Fruit fly (Drosophila melanogaster): ENCODE measurements around the gene mth.

Gene mth

DNA sequence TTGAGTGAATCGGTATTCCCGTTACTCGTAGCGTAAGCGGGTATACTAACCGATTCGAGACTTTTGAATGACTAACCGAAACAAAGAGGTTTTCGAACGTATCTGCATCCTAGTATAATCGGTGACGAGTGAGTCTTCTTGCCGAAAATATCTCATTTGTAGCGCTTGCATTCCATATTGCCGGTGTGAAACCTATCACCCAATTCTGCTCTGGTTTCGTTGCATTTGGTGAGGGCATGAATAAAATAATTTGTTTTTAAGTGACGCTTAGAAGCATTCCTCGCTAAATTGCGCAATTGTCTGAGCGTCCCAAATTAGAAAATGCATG is 26.8 kb downstream of the mth start:
- TF ChIP-seq sens (GFP tag) (peak; percentile 63), CG15073 (GFP tag; optimal IDR thresholded peaks at IDR 0.05) (no peak), CG10462 (GFP tag; optimal IDR thresholded peaks at IDR 0.05) (peak; percentile 60), crol (GFP tag; IDR thresholded peaks at IDR 0.05) (no peak), repo (GFP tag; optimal IDR thresholded peaks at IDR 0.05) (no peak), cato (GFP tag; optimal IDR thresholded peaks at IDR 0.05; ENCODE audit: borderline replicate concordance) (no peak), Myb (GFP tag; optimal IDR thresholded peaks at IDR 0.05) (peak; percentile 65), D (optimal IDR thresholded peaks at IDR 0.05) (peak; percentile 17), D (GFP tag; optimal IDR thresholded peaks at IDR 0.05) (no peak), CG2129 (GFP tag; IDR thresholded peaks at IDR 0.05; ENCODE audit: partially characterized antibody) (no peak)

DNA sequence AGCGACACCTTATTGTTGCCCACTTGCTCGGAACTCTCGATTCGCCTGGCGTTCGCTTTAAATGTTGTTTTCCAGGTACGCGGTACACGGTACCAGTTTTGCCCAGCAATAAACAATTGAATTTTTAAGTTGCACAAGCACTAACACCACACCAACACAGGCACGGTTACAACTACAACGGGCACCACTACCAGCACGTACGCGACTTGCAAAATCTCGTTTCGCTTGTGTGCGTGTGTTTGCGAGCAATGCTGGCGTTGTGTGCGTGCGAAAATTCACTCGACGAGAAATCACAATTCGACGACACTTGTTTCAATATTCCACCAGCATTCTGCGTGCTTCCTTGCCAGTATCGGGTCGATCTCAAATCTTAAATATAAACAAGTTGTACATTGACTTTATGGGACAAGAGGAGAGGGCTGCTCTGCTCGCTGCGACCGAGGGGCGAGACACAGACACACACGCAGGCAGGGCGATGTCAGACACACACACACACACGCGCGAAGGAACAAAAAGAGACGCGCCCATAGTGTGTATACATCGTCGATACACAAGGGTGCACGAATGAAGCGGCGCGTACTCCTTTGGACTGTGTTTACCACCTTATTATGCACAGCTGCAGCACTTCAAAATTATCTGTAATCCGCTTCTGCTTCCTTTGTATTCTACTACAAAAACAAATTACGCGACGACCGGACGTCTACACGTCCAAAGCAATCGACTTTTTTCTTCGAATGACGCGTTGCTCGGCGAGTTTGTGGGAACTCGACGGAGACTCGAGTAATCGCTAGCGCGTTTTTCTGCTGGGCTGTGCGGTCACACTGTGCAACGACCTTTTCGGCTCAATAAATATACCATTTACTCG is 27.4 kb downstream of the mth start, which contains the start of gene fwd:
TSS of gene fwd (minus strand) at position 740 of the 865 bp plus-strand sequence.
- no peak for TF ChIP-seq CG11504 (tag; optimal IDR thresholded peaks at IDR 0.05)
- peak in 1 of 2 experiments; percentile 37 for TF ChIP-seq insv (GFP tag; optimal IDR thresholded peaks at IDR 0.05)
- TF ChIP-seq CG11247 (GFP tag; IDR thresholded peaks at IDR 0.05): no peak
- TF ChIP-seq Nf-YA (GFP tag; IDR thresholded peaks at IDR 0.05): no peak
- TF ChIP-seq Neu2 (GFP tag; optimal IDR thresholded peaks at IDR 0.05; ENCODE audit: borderline replicate concordance): no peak
- TF ChIP-seq CG4404 (GFP tag; IDR thresholded peaks at IDR 0.05): no peak
- peak; percentile 53 for TF ChIP-seq jumu (GFP tag; optimal IDR thresholded peaks at IDR 0.05)
- no peak for TF ChIP-seq CG17328 (GFP tag; IDR thresholded peaks at IDR 0.05)
- TF ChIP-seq zen2 (GFP tag; IDR thresholded peaks at IDR 0.05; ENCODE audit: partially characterized antibody): no peak
- peak; percentile 40 for TF ChIP-seq CG7839 (tag; optimal IDR thresholded peaks at IDR 0.05)
- TF ChIP-seq ato (GFP tag; IDR thresholded peaks at IDR 0.05; ENCODE audit: partially characterized antibody): peak; percentile 44; the same call in 1 of the 2 replicates
- no peak for TF ChIP-seq gcm2 (GFP tag; optimal IDR thresholded peaks at IDR 0.05)
- no peak for TF ChIP-seq lov (optimal IDR thresholded peaks at IDR 0.05)
- no peak for TF ChIP-seq lov (GFP tag; IDR thresholded peaks at IDR 0.05)
- TF ChIP-seq odd (GFP tag; optimal IDR thresholded peaks at IDR 0.05): peak; percentile 48
- TF ChIP-seq Doc3 (GFP tag; IDR thresholded peaks at IDR 0.05; ENCODE audit: partially characterized antibody): no peak
- TF ChIP-seq sima (GFP tag; optimal IDR thresholded peaks at IDR 0.05): no peak
- peak; percentile 36; the same call in 1 of the 2 replicates for TF ChIP-seq ara (GFP tag; IDR thresholded peaks at IDR 0.05)
- TF ChIP-seq bbx (GFP tag; IDR thresholded peaks at IDR 0.05; ENCODE audit: partially characterized antibody): no peak
- peak; percentile 22 for TF ChIP-seq CG2875 (GFP tag; optimal IDR thresholded peaks at IDR 0.05)
- TF ChIP-seq eve (GFP tag; optimal IDR thresholded peaks at IDR 0.05): no peak
- no peak for TF ChIP-seq h (optimal IDR thresholded peaks at IDR 0.05)
- TF ChIP-seq nom (GFP tag; optimal IDR thresholded peaks at IDR 0.05): peak; percentile 31
- no peak for TF ChIP-seq CG10462 (GFP tag; optimal IDR thresholded peaks at IDR 0.05)
- TF ChIP-seq CG4730 (GFP tag; IDR thresholded peaks at IDR 0.05): no peak
- TF ChIP-seq NFAT (GFP tag; IDR thresholded peaks at IDR 0.05): 0 out of 2 replicates have a peak, but pooled peaks have one; percentile 13
- no peak for TF ChIP-seq CG8944 (GFP tag; optimal IDR thresholded peaks at IDR 0.05)
- no peak for TF ChIP-seq TFAM (GFP tag; optimal IDR thresholded peaks at IDR 0.05)
- TF ChIP-seq Tbp (GFP tag; optimal IDR thresholded peaks at IDR 0.05): no peak
- TF ChIP-seq nerfin-2 (GFP tag; IDR thresholded peaks at IDR 0.05; ENCODE audit: partially characterized antibody): no peak
- TF ChIP-seq CG32767 (GFP tag; IDR thresholded peaks at IDR 0.05): peak; percentile 87
- TF ChIP-seq repo (GFP tag; optimal IDR thresholded peaks at IDR 0.05): no peak
- no peak for TF ChIP-seq Abd-B (GFP tag; optimal IDR thresholded peaks at IDR 0.05)
- no peak for TF ChIP-seq tup (GFP tag; optimal IDR thresholded peaks at IDR 0.05)
- TF ChIP-seq ro (GFP tag; IDR thresholded peaks at IDR 0.05): no peak
- peak; percentile 54 for TF ChIP-seq CG30020 (tag; optimal IDR thresholded peaks at IDR 0.05)
- no peak for TF ChIP-seq HLH54F (GFP tag; optimal IDR thresholded peaks at IDR 0.05)
- TF ChIP-seq hbn (GFP tag; IDR thresholded peaks at IDR 0.05; ENCODE audit: partially characterized antibody): 0 out of 2 replicates have a peak, but pooled peaks have one; percentile 20
- TF ChIP-seq Doc2 (GFP tag; IDR thresholded peaks at IDR 0.05): no peak
- TF ChIP-seq Asciz (GFP tag; optimal IDR thresholded peaks at IDR 0.05): no peak
- TF ChIP-seq ci (GFP tag; IDR thresholded peaks at IDR 0.05): peak; percentile 72; the same call in 1 of the 3 replicates
